Fruit fly (Drosophila melanogaster): ENCODE data around the gene CG15544.

CG15544 gene

DNA sequence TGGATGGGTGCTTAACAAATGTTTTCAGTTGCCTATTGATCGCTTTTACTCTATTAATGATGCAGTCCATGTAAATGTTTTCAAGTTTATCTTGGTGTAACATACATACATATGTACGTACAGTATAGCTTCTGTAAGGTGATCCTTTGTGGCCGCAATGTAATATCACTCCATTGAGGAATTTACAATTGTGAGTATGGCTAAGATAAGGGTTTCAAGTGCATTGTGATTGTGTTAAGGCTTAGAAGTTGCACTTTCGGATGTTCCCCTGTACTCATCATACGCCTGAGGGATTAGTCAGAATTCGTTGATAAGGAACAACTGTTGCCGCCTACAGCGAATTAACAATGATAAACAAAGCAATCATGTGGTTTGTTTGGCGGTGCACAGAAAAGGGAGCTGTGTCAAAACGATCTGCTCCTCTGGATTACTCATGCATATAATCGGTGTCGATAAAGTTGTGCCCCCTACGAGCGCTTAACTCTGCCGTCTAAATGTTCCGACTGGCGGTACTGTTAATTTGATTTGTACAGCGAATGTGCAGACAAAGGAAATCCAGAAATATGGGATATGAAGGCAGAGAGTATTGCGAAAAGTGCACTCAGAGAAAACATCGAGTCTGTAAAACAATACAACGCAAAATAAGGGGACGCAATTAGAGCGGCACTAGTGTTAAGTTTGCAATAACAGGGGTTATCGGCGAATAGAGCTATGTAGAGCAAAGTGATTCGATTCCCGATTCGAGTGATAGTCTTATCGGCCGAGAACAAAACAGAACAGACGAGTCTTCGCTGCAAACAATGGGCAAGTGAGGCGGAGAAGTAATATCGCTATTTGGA, 60.3 kb downstream of the CG15544 start (continued):
- TF ChIP-seq zen2 (GFP tag; IDR thresholded peaks at IDR 0.05; ENCODE audit: partially characterized antibody) (no peak), croc (GFP tag; conservative IDR thresholded peaks at IDR 0.05) (peak; percentile 36; the same call in 1 of the 3 replicates), Chrac-16 (GFP tag; optimal IDR thresholded peaks at IDR 0.05) (peak; percentile 38), CG5180 (GFP tag; optimal IDR thresholded peaks at IDR 0.05) (no peak), Neu2 (GFP tag; optimal IDR thresholded peaks at IDR 0.05; ENCODE audit: borderline replicate concordance) (no peak), gro (GFP tag; optimal IDR thresholded peaks at IDR 0.05) (no peak), dimm (GFP tag; IDR thresholded peaks at IDR 0.05) (0 out of 2 replicates have a peak, but pooled peaks have one; percentile 22), CG10543 (GFP tag; optimal IDR thresholded peaks at IDR 0.05) (peak; percentile 40), CG18599 (GFP tag; optimal IDR thresholded peaks at IDR 0.05) (peak; percentile 72), NFAT (GFP tag; IDR thresholded peaks at IDR 0.05) (peak; percentile 61), CG13894 (tag; optimal IDR thresholded peaks at IDR 0.05) (no peak), Dip2 (GFP tag; IDR thresholded peaks at IDR 0.05) (no peak), CG3407 (GFP tag; optimal IDR thresholded peaks at IDR 0.05) (peak; percentile 22), CG14050 (GFP tag; IDR thresholded peaks at IDR 0.05) (peak; percentile 27; the same call in 2 of the 3 replicates), CG3838 (GFP tag; optimal IDR thresholded peaks at IDR 0.05) (no peak), CG13424 (tag; optimal IDR thresholded peaks at IDR 0.05) (peak; percentile 66), bab2 (GFP tag; optimal IDR thresholded peaks at IDR 0.05) (peak; percentile 82), bowl (GFP tag; IDR thresholded peaks at IDR 0.05) (0 out of 2 replicates have a peak, but pooled peaks have one; percentile 18), phol (tag; optimal IDR thresholded peaks at IDR 0.05) (peak; percentile 66), Sry-β (GFP tag; optimal IDR thresholded peaks at IDR 0.05) (no peak), CG6791 (GFP tag; IDR thresholded peaks at IDR 0.05; ENCODE audit: partially characterized antibody) (no peak), exex (tag; optimal IDR thresholded peaks at IDR 0.05) (peak; percentile 45), Lim3 (GFP tag; IDR thresholded peaks at IDR 0.05) (no peak), zen (tag; optimal IDR thresholded peaks at IDR 0.05) (peak; percentile 10), nau (GFP tag; optimal IDR thresholded peaks at IDR 0.05) (no peak), CG15696 (tag; optimal IDR thresholded peaks at IDR 0.05) (peak; percentile 46), Doc3 (GFP tag; IDR thresholded peaks at IDR 0.05; ENCODE audit: partially characterized antibody) (no peak), CG12219 (GFP tag; optimal IDR thresholded peaks at IDR 0.05) (peak; percentile 58), CG7786 (GFP tag; optimal IDR thresholded peaks at IDR 0.05) (peak; percentile 62), CG14860 (GFP tag; IDR thresholded peaks at IDR 0.05; ENCODE audit: partially characterized antibody) (no peak), D19B (GFP tag; optimal IDR thresholded peaks at IDR 0.05) (no peak), CG6654 (GFP tag; optimal IDR thresholded peaks at IDR 0.05) (no peak), CG10462 (GFP tag; optimal IDR thresholded peaks at IDR 0.05) (peak; percentile 33), CG8089 (GFP tag; optimal IDR thresholded peaks at IDR 0.05) (peak; percentile 47), Ptx1 (GFP tag; IDR thresholded peaks at IDR 0.05) (peak; percentile 92), dan (GFP tag; IDR thresholded peaks at IDR 0.05) (no peak), CG9609 (GFP tag; optimal IDR thresholded peaks at IDR 0.05) (peak; percentile 33), MTF-1 (GFP tag; optimal IDR thresholded peaks at IDR 0.05; ENCODE audit: borderline replicate concordance) (no peak), CG15011 (GFP tag; optimal IDR thresholded peaks at IDR 0.05) (peak; percentile 17), CG13775 (GFP tag; optimal IDR thresholded peaks at IDR 0.05) (peak; percentile 9), CG2889 (GFP tag; IDR thresholded peaks at IDR 0.05) (no peak), CG10979 (tag; optimal IDR thresholded peaks at IDR 0.05) (peak; percentile 61), B-H1 (GFP tag; IDR thresholded peaks at IDR 0.05) (peak; percentile 35; the same call in 2 of the 3 replicates), CG10274 (GFP tag; optimal IDR thresholded peaks at IDR 0.05) (peak; percentile 33), CG1233 (GFP tag; optimal IDR thresholded peaks at IDR 0.05) (peak; percentile 28), CG8281 (tag; optimal IDR thresholded peaks at IDR 0.05) (no peak), CkIIα-i1 (GFP tag; IDR thresholded peaks at IDR 0.05) (0 out of 2 replicates have a peak, but pooled peaks have one; percentile 6), CG9932 (GFP tag; IDR thresholded peaks at IDR 0.05) (peak; percentile 66)

Data from whole organism, embryonic.